Fruit fly (Drosophila melanogaster) S2 (cell line): ENCODE results near the gene GV1.

Experiments
- CG8478 ChIP-seq: fragments of >200 bp; optimal IDR thresholded peaks from 2 replicates; lab custom pipeline; 2018
- CTCF ChIP-seq, 2 experiments: fragments of >200 bp; optimal IDR thresholded peaks; 2 replicates each; lab custom pipeline; 2018

GV1 gene

DNA sequence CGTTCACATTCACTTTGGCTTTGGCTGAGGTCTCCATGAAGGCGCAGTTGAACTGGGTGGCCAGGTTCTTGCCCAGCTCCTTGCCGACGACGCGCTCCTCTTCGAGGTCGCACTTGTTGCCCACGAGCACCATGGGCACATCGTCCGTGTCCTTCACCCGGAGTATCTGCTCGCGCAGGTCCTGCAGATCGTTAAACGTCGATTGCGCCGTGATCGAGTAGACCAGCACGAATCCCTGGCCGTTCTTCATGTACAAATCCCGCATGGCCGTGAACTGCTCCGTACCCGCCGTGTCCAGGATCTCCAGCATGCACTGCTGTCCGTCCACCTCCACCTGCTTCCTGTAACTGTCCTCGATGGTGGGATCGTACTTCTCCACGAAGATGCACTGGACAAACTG lies 50.4 kb downstream of the GV1 start:
- no peak for TF ChIP-seq CG8478 (lab: Kevin White, UChicago)

DNA sequence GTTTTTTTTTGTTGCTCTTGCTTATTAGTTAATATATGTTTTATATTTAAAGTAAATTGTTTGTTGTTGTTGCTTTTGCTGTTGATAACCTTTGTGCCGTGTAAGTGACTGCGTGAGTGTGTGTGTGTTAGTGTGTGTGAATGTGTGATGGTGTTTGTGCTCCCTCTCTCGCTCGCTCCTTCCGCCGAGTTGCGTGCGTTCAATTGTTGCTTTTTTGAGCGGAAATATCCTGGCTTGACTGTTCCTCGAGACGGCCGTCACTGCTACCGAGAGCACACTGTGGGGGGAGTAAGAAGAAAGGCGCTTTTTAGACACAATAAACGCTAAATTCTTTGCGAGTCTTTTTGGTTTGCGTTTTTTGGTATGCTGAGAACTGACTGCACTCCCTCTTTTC lies 51.0 kb downstream of the GV1 start:
- TF ChIP-seq CTCF (optimal IDR thresholded peaks at IDR 0.05; lab: Kevin White, UChicago) (no peak), CG8478 (lab: Kevin White, UChicago) (no peak)

DNA sequence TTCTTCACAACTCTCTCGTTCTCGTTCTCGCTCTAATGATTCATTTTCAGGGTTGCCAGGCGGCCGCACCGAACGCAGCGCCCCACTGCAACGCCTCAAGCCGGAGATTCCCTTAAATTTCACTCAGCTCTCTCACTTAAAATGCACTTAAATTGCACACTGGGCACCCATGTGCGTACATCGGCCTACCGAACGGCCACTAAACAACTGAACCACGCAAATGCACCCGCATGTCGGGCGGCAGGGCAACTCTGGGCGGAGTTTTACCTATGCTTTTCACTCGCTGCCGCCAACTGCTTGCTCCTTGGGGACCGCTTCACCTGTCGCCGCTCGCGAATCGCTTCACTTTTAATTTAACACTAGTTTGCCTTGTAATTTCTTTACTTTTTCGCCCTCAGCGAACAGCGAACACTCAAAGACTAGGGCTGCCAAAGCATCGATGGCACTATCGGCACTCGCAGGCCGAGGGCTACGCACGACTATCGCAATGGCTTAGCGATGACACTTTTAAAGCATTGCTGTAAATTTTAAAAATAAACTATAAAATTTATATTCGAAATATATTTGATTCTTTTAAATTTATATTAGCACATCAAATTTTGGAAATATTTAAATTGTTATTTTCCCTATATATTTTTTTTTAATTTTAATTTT lies 51.5 kb downstream of the GV1 start, which contains the start of gene Rap1:
Gene Rap1, minus strand, starts transcription at position 446 of the 654 bp plus-strand sequence.
- TF ChIP-seq CG8478 (lab: Kevin White, UChicago) (no peak), CTCF (optimal IDR thresholded peaks at IDR 0.05; lab: Kevin White, UChicago) (no peak)

DNA sequence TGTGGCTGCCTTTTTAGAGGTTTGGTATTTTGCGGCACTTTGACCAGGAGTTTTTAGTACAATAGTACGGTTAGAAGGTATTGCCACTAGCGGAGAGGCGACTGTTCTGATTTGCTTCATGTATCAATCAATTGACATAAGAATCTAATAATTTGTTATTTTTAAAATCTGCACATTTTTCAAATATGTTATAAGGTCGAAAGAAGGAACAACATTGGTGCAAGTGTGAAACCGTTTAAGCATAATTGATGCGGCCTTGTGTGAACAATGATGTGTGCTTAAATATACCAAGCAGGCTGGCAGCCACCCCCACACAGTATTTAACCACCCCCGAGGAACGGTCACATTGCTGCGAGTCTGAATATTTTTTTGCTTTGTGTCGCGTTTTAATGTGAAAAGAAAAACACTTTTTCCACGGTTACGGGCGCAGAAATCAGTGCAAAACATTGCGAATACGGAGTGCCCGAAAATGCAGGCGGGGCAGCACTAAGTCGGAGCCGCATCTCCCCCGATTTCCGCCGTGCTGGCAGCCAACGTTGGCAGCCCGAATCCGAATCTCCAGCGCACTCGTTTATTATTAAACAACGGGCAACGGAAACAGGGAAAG lies 54.8 kb downstream of the GV1 start, which contains the start of the genes HBS1 and CG12025:
Gene HBS1, minus strand, starts transcription at position 120 of the 607 bp plus-strand sequence.
Gene CG12025, plus strand, starts transcription at position 310 of the 607 bp plus-strand sequence.
- no peak for TF ChIP-seq CTCF (optimal IDR thresholded peaks at IDR 0.05; lab: Kevin White, UChicago)
- no peak for TF ChIP-seq CG8478 (lab: Kevin White, UChicago)

DNA sequence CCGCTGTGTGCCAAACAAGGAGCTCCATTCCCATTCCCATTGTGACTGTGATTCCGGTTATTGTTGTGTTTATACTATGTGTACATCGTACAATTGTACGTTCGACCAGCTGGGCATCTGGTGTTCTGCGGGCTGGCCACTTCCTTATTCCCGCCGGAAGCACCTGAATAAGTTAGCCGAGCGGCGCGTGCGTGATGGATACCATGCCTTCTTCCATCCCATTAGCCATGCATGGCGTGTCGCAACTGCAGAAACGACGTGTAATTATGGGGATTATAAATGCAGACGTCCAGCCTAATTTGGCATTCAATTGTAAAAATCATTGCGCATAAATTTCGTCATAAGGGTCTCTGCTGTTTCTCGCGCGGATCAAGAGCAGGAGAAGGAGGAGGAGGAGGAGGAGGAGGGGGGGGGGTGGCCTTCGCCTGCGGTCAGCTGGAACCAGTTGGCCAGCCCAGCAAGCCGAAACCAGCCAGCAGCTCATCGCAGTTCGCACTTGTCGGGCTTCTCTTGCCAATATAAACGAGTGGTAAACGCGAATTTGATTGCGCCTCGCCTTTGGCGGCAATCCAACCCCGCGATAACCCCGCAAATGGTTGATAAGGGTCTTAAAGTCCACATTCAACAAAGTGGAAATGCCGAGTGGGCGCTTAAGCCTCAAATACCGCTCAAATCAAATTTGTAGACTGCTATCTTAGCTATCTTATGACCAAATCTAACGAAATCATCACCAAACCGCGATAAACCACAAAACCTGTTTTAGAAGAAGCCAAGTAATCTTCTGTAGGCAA lies 55.8 kb downstream of the GV1 start:
- TF ChIP-seq CTCF (optimal IDR thresholded peaks at IDR 0.05; lab: Kevin White, UChicago) (no peak), CG8478 (lab: Kevin White, UChicago) (no peak)

DNA sequence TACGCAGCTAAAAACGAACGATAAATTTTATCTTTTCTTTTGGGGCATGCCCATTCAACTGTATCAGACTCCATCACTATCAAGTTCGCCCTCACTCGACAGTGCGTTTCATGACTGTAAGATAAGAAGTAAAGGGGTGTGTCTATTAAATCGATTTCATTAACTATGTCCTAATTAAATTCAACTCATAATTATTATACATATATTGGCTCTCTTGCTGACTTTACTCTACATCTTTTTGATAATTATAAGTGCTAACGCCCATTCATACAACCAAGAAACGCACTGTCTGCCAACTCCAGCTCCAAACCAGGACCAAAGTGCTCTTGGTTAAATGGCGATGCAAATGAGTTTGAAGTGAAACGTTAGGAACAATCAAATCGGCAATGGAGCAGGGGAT lies 58.5 kb downstream of the GV1 start:
- TF ChIP-seq CG8478 (lab: Kevin White, UChicago) (no peak), CTCF (optimal IDR thresholded peaks at IDR 0.05; lab: Kevin White, UChicago) (no peak)

DNA sequence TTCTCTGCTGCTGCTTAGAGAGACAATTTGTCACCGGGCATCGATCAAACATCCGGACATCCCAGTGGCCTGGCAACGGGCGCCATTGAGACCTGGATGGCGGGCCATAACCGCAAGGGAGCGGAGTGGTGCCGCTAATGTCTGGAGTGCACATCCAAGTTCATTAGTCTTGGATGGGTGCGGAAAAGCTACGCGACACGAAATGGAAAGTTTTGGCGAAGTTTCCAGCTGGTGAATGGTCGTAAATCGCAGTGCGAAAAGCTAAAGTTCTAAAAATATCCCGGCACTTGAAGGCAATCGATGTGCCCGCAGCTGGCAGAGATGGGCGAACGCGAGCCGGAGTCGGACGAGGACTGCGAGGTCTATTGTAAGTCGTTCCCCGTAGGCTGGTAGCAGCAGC lies 59.3 kb downstream of the GV1 start, which contains the start of gene CG13924:
Gene CG13924, plus strand, starts transcription at position 301 of the 400 bp plus-strand sequence.
- TF ChIP-seq CG8478 (lab: Kevin White, UChicago) (no peak), CTCF (optimal IDR thresholded peaks at IDR 0.05; lab: Kevin White, UChicago) (no peak)
